Fruit fly (Drosophila melanogaster) whole organism, embryonic: Measurements from ENCODE around the gene Uggt.
A peak's percentile ranks its signal among the peaks of the same experiment; 100 is the strongest.

Experiments
- CG10462 ChIP-seq: fragments of 200-800 bp; sonication (Bioruptor generic); optimal IDR thresholded peaks from 2 replicates; lab custom pipeline; 2016; ENCODE audit warnings: missing biosample characterization, missing genetic modification characterization
- CG14860 ChIP-seq: fragments of 200-800 bp; sonication (Bioruptor generic); IDR thresholded peaks from 3 replicates; pipeline ENCODE4 v1.3.6; 2022; ENCODE audit warnings: missing biosample characterization, missing genetic modification characterization; ENCODE audit not compliant: partially characterized antibody
- CG1602 ChIP-seq: fragments of 200-800 bp; sonication (Bioruptor generic); optimal IDR thresholded peaks from 3 replicates; lab custom pipeline; 2016; ENCODE audit warnings: missing biosample characterization, missing genetic modification characterization
- CG1792 ChIP-seq: fragments of 200-800 bp; sonication (Bioruptor generic); optimal IDR thresholded peaks from 2 replicates; lab custom pipeline; 2016; ENCODE audit warnings: missing biosample characterization, missing genetic modification characterization
- CG18262 ChIP-seq: fragments of 200-800 bp; optimal IDR thresholded peaks from 3 replicates; lab custom pipeline; 2019; ENCODE audit warnings: missing biosample characterization, mild to moderate bottlenecking, missing genetic modification characterization, moderate library complexity
- CG2889 ChIP-seq: fragments of 200-800 bp; sonication (Bioruptor generic); IDR thresholded peaks from 3 replicates; pipeline ENCODE4 v1.3.6; 2022; ENCODE audit warnings: missing biosample characterization, missing genetic modification characterization
- CG31365 ChIP-seq: fragments of 200-800 bp; sonication (Bioruptor generic); optimal IDR thresholded peaks from 2 replicates; lab custom pipeline; 2018; ENCODE audit warnings: missing biosample characterization, mild to moderate bottlenecking, missing genetic modification characterization
- CG3163 ChIP-seq: fragments of 200-800 bp; sonication (Bioruptor generic); optimal IDR thresholded peaks from 3 replicates; lab custom pipeline; 2016; ENCODE audit warnings: missing biosample characterization, missing genetic modification characterization
- CG3281 ChIP-seq: fragments of 200-800 bp; sonication (Bioruptor generic); optimal IDR thresholded peaks from 3 replicates; lab custom pipeline; 2017; ENCODE audit warnings: missing biosample characterization, mild to moderate bottlenecking, missing genetic modification characterization
- CG34376 ChIP-seq: fragments of 200-800 bp; sonication (Bioruptor generic); optimal IDR thresholded peaks from 2 replicates; lab custom pipeline; 2018; ENCODE audit warnings: missing biosample characterization, mild to moderate bottlenecking, missing genetic modification characterization
- CG6272 ChIP-seq: fragments of 200-800 bp; sonication (Bioruptor generic); IDR thresholded peaks from 2 replicates; pipeline ENCODE4 v1.3.6; 2022; ENCODE audit warnings: missing biosample characterization, missing genetic modification characterization
- CG6813 ChIP-seq: fragments of 200-800 bp; sonication (Bioruptor generic); optimal IDR thresholded peaks from 2 replicates; lab custom pipeline; 2017; ENCODE audit warnings: missing biosample characterization, missing genetic modification characterization, mild to moderate bottlenecking, moderate library complexity, missing genetic modification reagents
- CG6854 ChIP-seq: fragments of 200-800 bp; sonication (Bioruptor generic); optimal IDR thresholded peaks from 3 replicates; lab custom pipeline; 2017; ENCODE audit warnings: missing biosample characterization, mild to moderate bottlenecking, missing genetic modification characterization
- CG7987 ChIP-seq: fragments of 200-800 bp; sonication (Bioruptor generic); optimal IDR thresholded peaks from 2 replicates; lab custom pipeline; 2018; ENCODE audit warnings: missing biosample characterization, mild to moderate bottlenecking, missing genetic modification characterization, moderate library complexity
- CG9817 ChIP-seq: fragments of 200-800 bp; sonication (Bioruptor generic); optimal IDR thresholded peaks from 2 replicates; lab custom pipeline; 2018; ENCODE audit warnings: missing biosample characterization, mild to moderate bottlenecking, missing genetic modification characterization, moderate library complexity
- CTCF ChIP-seq: fragments of 200-800 bp; sonication (Bioruptor generic); optimal IDR thresholded peaks from 2 replicates; lab custom pipeline; 2017; ENCODE audit warnings: missing biosample characterization, mild to moderate bottlenecking, missing genetic modification characterization, moderate library complexity
- Doc2 ChIP-seq: fragments of 200-800 bp; sonication (Bioruptor generic); IDR thresholded peaks from 2 replicates; pipeline ENCODE4 v1.3.6; 2022; ENCODE audit warnings: missing biosample characterization, missing genetic modification characterization
- Gsc ChIP-seq: fragments of 200-800 bp; sonication (Bioruptor generic); IDR thresholded peaks from 2 replicates; pipeline ENCODE4 v1.3.6; 2022; ENCODE audit warnings: missing biosample characterization, missing genetic modification characterization
- Meics ChIP-seq: fragments of 200-800 bp; sonication (Bioruptor generic); optimal IDR thresholded peaks from 2 replicates; lab custom pipeline; 2017; ENCODE audit warnings: missing biosample characterization, mild to moderate bottlenecking, missing genetic modification characterization
- NC2β ChIP-seq: fragments of 200-800 bp; sonication (Bioruptor generic); optimal IDR thresholded peaks from 2 replicates; lab custom pipeline; 2016; ENCODE audit warnings: missing biosample characterization, missing genetic modification characterization
- Oaz ChIP-seq: fragments of 200-800 bp; sonication (Bioruptor generic); IDR thresholded peaks from 2 replicates; pipeline ENCODE4 v1.3.6; 2022; ENCODE audit warnings: missing biosample characterization, missing genetic modification characterization
- Optix ChIP-seq: fragments of 200-800 bp; sonication (Bioruptor generic); IDR thresholded peaks from 3 replicates; pipeline ENCODE4 v1.3.6; 2022; ENCODE audit warnings: missing biosample characterization, missing genetic modification characterization
- Ravus ChIP-seq: fragments of 200-800 bp; sonication (Bioruptor generic); IDR thresholded peaks from 2 replicates; pipeline ENCODE4 v1.3.6; 2022; ENCODE audit warnings: missing biosample characterization, missing genetic modification characterization
- Rfx ChIP-seq: fragments of 200-800 bp; sonication (Bioruptor generic); IDR thresholded peaks from 2 replicates; pipeline ENCODE4 v1.3.6; 2022; ENCODE audit warnings: missing biosample characterization, missing genetic modification characterization
- Side ChIP-seq: fragments of 200-800 bp; sonication (Bioruptor generic); optimal IDR thresholded peaks from 2 replicates; lab custom pipeline; 2016; ENCODE audit warnings: missing biosample characterization, missing genetic modification characterization
- Taf1 ChIP-seq: fragments of 200-800 bp; sonication (Bioruptor generic); IDR thresholded peaks from 2 replicates; pipeline ENCODE4 v1.3.6; 2022; ENCODE audit warnings: missing biosample characterization, missing genetic modification characterization
- Trl ChIP-seq, 3 experiments: fragments of >200 bp in 2 of 3; fragments of 200-800 bp in 1 of 3; sonication (Bioruptor generic) in 1 of 3; optimal IDR thresholded peaks; 2 replicates in 1 of 3; 3 replicates in 2 of 3; lab custom pipeline; 2016 to 2017; ENCODE audit warnings: missing biosample characterization in 1 of 3, missing genetic modification characterization in 1 of 3
- Xbp1 ChIP-seq: fragments of 200-800 bp; sonication (Bioruptor generic); optimal IDR thresholded peaks from 3 replicates; lab custom pipeline; 2016; ENCODE audit warnings: missing biosample characterization, mild to moderate bottlenecking, missing genetic modification characterization
- abd-A ChIP-seq: fragments of 200-800 bp; sonication (Bioruptor generic); optimal IDR thresholded peaks from 3 replicates; lab custom pipeline; 2019; ENCODE audit warnings: missing biosample characterization, mild to moderate bottlenecking, missing genetic modification characterization, moderate library complexity
- amos ChIP-seq: fragments of 200-800 bp; sonication (Bioruptor generic); IDR thresholded peaks from 2 replicates; pipeline ENCODE4 v1.3.6; 2022; ENCODE audit warnings: missing biosample characterization, missing genetic modification characterization; ENCODE audit not compliant: partially characterized antibody
- aop ChIP-seq: fragments of 200-800 bp; sonication (Bioruptor generic); IDR thresholded peaks from 2 replicates; pipeline ENCODE4 v1.3.6; 2022; ENCODE audit warnings: missing biosample characterization, missing genetic modification characterization
- ci ChIP-seq: fragments of 200-800 bp; sonication (Bioruptor generic); IDR thresholded peaks from 3 replicates; pipeline ENCODE4 v1.3.6; 2022; ENCODE audit warnings: missing biosample characterization, missing genetic modification characterization
- corto ChIP-seq: fragments of 200-800 bp; sonication (Bioruptor generic); optimal IDR thresholded peaks from 2 replicates; lab custom pipeline; 2016; ENCODE audit warnings: missing biosample characterization, mild to moderate bottlenecking, missing genetic modification characterization, moderate library complexity
- dysf ChIP-seq: fragments of 200-800 bp; sonication (Bioruptor generic); IDR thresholded peaks from 3 replicates; pipeline ENCODE4 v1.3.6; 2022; ENCODE audit warnings: missing biosample characterization, missing genetic modification characterization
- exex ChIP-seq: fragments of 200-800 bp; sonication (Bioruptor generic); optimal IDR thresholded peaks from 4 replicates; lab custom pipeline; 2018; ENCODE audit warnings: missing biosample characterization, mild to moderate bottlenecking, missing genetic modification characterization, moderate library complexity
- fd3F ChIP-seq: fragments of 200-800 bp; sonication (Bioruptor generic); optimal IDR thresholded peaks from 2 replicates; lab custom pipeline; 2018; ENCODE audit warnings: missing biosample characterization, mild to moderate bottlenecking, missing genetic modification characterization, moderate library complexity
- gcm ChIP-seq: fragments of 200-800 bp; sonication (Bioruptor generic); optimal IDR thresholded peaks from 2 replicates; lab custom pipeline; 2019; ENCODE audit warnings: missing biosample characterization, mild to moderate bottlenecking, missing genetic modification characterization, moderate library complexity
- grn ChIP-seq: fragments of 200-800 bp; sonication (Bioruptor generic); optimal IDR thresholded peaks from 3 replicates; lab custom pipeline; 2017; ENCODE audit warnings: missing biosample characterization, missing genetic modification characterization
- jumu ChIP-seq: fragments of 200-800 bp; sonication (Bioruptor generic); optimal IDR thresholded peaks from 3 replicates; lab custom pipeline; 2016; ENCODE audit warnings: missing biosample characterization, missing genetic modification characterization
- p53 ChIP-seq: fragments of 200-800 bp; sonication (Bioruptor generic); optimal IDR thresholded peaks from 2 replicates; lab custom pipeline; 2016; ENCODE audit warnings: missing biosample characterization, missing genetic modification characterization
- psq ChIP-seq: fragments of 200-800 bp; sonication (Bioruptor generic); optimal IDR thresholded peaks from 2 replicates; lab custom pipeline; 2017; ENCODE audit warnings: missing biosample characterization, missing genetic modification characterization
- pum ChIP-seq: fragments of 200-800 bp; sonication (Bioruptor generic); optimal IDR thresholded peaks from 2 replicates; lab custom pipeline; 2016; ENCODE audit warnings: missing biosample characterization, missing genetic modification characterization
- sd ChIP-seq: fragments of 200-800 bp; sonication (Bioruptor generic); optimal IDR thresholded peaks from 3 replicates; lab custom pipeline; 2018; ENCODE audit warnings: missing biosample characterization, mild to moderate bottlenecking, missing genetic modification characterization, moderate library complexity
- sisA ChIP-seq: fragments of 200-800 bp; sonication (Bioruptor generic); IDR thresholded peaks from 2 replicates; pipeline ENCODE4 v1.3.6; 2022; ENCODE audit warnings: missing biosample characterization, missing genetic modification characterization
- slbo ChIP-seq: fragments of 200-800 bp; sonication (Bioruptor generic); IDR thresholded peaks from 2 replicates; pipeline ENCODE4 v1.3.6; 2022; ENCODE audit warnings: missing biosample characterization, missing genetic modification characterization
- sug ChIP-seq: fragments of 200-800 bp; optimal IDR thresholded peaks from 2 replicates; lab custom pipeline; 2019; ENCODE audit warnings: missing biosample characterization, mild to moderate bottlenecking, missing genetic modification characterization, moderate library complexity
- tap ChIP-seq: fragments of 200-800 bp; optimal IDR thresholded peaks from 3 replicates; lab custom pipeline; 2019; ENCODE audit warnings: missing biosample characterization, mild to moderate bottlenecking, missing genetic modification characterization, moderate library complexity
- tll ChIP-seq, 2 experiments: fragments of 200-800 bp in 1 of 2; fragments of >200 bp in 1 of 2; sonication (Bioruptor generic) in 1 of 2; optimal IDR thresholded peaks; 2 replicates each; lab custom pipeline; 2017 to 2019; ENCODE audit warnings: missing biosample characterization in 2 of 2, missing genetic modification characterization in 2 of 2, mild to moderate bottlenecking in 1 of 2, moderate library complexity in 1 of 2
- trem ChIP-seq: fragments of 200-800 bp; optimal IDR thresholded peaks from 3 replicates; lab custom pipeline; 2019; ENCODE audit warnings: missing biosample characterization, mild to moderate bottlenecking, missing genetic modification characterization, moderate library complexity
- tx ChIP-seq: fragments of 200-800 bp; sonication (Bioruptor generic); optimal IDR thresholded peaks from 2 replicates; lab custom pipeline; 2016; ENCODE audit warnings: missing biosample characterization, missing genetic modification characterization
- zen ChIP-seq: fragments of 200-800 bp; sonication (Bioruptor generic); optimal IDR thresholded peaks from 3 replicates; lab custom pipeline; 2018; ENCODE audit warnings: missing biosample characterization, mild to moderate bottlenecking, missing genetic modification characterization, moderate library complexity
- zen2 ChIP-seq: fragments of 200-800 bp; sonication (Bioruptor generic); IDR thresholded peaks from 3 replicates; pipeline ENCODE4 v1.3.6; 2022; ENCODE audit warnings: missing biosample characterization, missing genetic modification characterization; ENCODE audit not compliant: partially characterized antibody

Gene Uggt

dm6 chr3L:18846272-18846741 is 26.2 kb upstream of the Uggt start (continued):
- TF ChIP-seq p53 (GFP tag; lab: Kevin White, UChicago) (no peak), Doc2 (no peak), tx (no peak), CG7987 (GFP tag; lab: Kevin White, UChicago) (no peak), CG31365 (tag; lab: Kevin White, UChicago) (no peak), Rfx (GFP tag; lab: Robert Waterston, UW) (no peak), aop (GFP tag; lab: Robert Waterston, UW) (no peak), sd (tag; lab: Kevin White, UChicago) (peak; percentile 46), CG2889 (GFP tag; lab: Robert Waterston, UW) (no peak), grn (GFP tag; lab: Kevin White, UChicago) (peak; percentile 2), Optix (GFP tag; lab: Robert Waterston, UW) (no peak), gcm (GFP tag; lab: Kevin White, UChicago) (no peak), CG3281 (GFP tag; lab: Kevin White, UChicago) (no peak), tll (GFP tag; optimal IDR thresholded peaks at IDR 0.05; lab: Kevin White, UChicago) (no peak), amos (GFP tag; lab: Robert Waterston, UW) (peak; percentile 19; the same call in 1 of the 2 replicates), CG18262 (tag; lab: Kevin White, UChicago) (peak; percentile 28), exex (peak; percentile 12), sug (peak; percentile 20), NC2β (GFP tag; lab: Kevin White, UChicago) (no peak), Xbp1 (GFP tag; lab: Kevin White, UChicago) (no peak), tap (peak; percentile 10), trem (tag; lab: Kevin White, UChicago) (no peak), CG1792 (no peak), Taf1 (GFP tag; lab: Robert Waterston, UW) (no peak), ci (GFP tag; lab: Robert Waterston, UW) (no peak), zen2 (GFP tag; lab: Robert Waterston, UW) (no peak), CG1602 (GFP tag; lab: Kevin White, UChicago) (no peak), fd3F (GFP tag; lab: Kevin White, UChicago) (no peak), Oaz (no peak), psq (no peak), zen (tag; lab: Kevin White, UChicago) (no peak), CG9817 (tag; lab: Kevin White, UChicago) (no peak), Ravus (no peak), slbo (GFP tag; lab: Robert Waterston, UW) (no peak), Gsc (no peak), abd-A (tag; lab: Kevin White, UChicago) (peak; percentile 13), Side (no peak), CG6813 (GFP tag; lab: Kevin White, UChicago) (peak; percentile 53), CG34376 (GFP tag; lab: Kevin White, UChicago) (peak; percentile 10), CG14860 (GFP tag; lab: Robert Waterston, UW) (peak; percentile 14; the same call in 1 of the 3 replicates), sisA (GFP tag; lab: Robert Waterston, UW) (no peak), corto (GFP tag; lab: Kevin White, UChicago) (no peak), jumu (no peak), CG3163 (GFP tag; lab: Kevin White, UChicago) (peak; percentile 56), pum (GFP tag; lab: Kevin White, UChicago) (no peak), CG6272 (no peak), Meics (peak; percentile 27), Trl (optimal IDR thresholded peaks at IDR 0.05; lab: Kevin White, UChicago) (peak; percentile 78 to 96), Trl (GFP tag; optimal IDR thresholded peaks at IDR 0.05; lab: Kevin White, UChicago) (no peak), dysf (GFP tag; lab: Robert Waterston, UW) (no peak), CG6854 (GFP tag; lab: Kevin White, UChicago) (no peak), CG10462 (GFP tag; lab: Kevin White, UChicago) (no peak), CTCF (GFP tag; lab: Kevin White, UChicago) (peak; percentile 80)
